Worm (Caenorhabditis elegans): Measurements from ENCODE around the gene col-72.
"Not testable (repeated sequence)": the region's sequence is repeated elsewhere in the genome, so short reads cannot be mapped to it uniquely, and the experiment has no call there.

The col-72 gene

ce11 chrII:3490797-3491196, 33.2 kb downstream of the col-72 start, which contains the start of gene fbxb-112:
Gene fbxb-112, plus strand, starts transcription at chrII:3491097.
- TF ChIP-seq nhr-237 (tag; optimal IDR thresholded peaks at IDR 0.05); unc-39 (tag; optimal IDR thresholded peaks at IDR 0.05); Y48G9A.11 (GFP tag; IDR thresholded peaks at IDR 0.05): not testable (repeated sequence)

- TF ChIP-seq fkh-10 (GFP tag; optimal IDR thresholded peaks at IDR 0.05), result peak; percentile 28
- TF ChIP-seq nhr-111 (GFP tag; optimal IDR thresholded peaks at IDR 0.05), result no peak
- peak; percentile 97 for TF ChIP-seq lin-38 (GFP tag; IDR thresholded peaks at IDR 0.05)
- peak; percentile 64 for TF ChIP-seq madf-9 (GFP tag; conservative IDR thresholded peaks at IDR 0.05)
- TF ChIP-seq ceh-44 (GFP tag; IDR thresholded peaks at IDR 0.05), result no peak
- no peak for TF ChIP-seq Y48G9A.11 (GFP tag; IDR thresholded peaks at IDR 0.05)
- peak; percentile 54; the same call in 1 of the 2 replicates for TF ChIP-seq dmd-9 (GFP tag; IDR thresholded peaks at IDR 0.05)
- TF ChIP-seq unc-130 (GFP tag; optimal IDR thresholded peaks at IDR 0.05), result peak; percentile 89
- TF ChIP-seq daf-12 (tag; optimal IDR thresholded peaks at IDR 0.05), result no peak
- TF ChIP-seq dpl-1 (GFP tag; optimal IDR thresholded peaks at IDR 0.05), result peak; percentile 62
- peak; percentile 43 for TF ChIP-seq rbr-2 (tag; optimal IDR thresholded peaks at IDR 0.05)
- no peak for TF ChIP-seq ztf-11 (tag; optimal IDR thresholded peaks at IDR 0.05)
- peak; percentile 95 for TF ChIP-seq aha-1 (tag)
- no peak for TF ChIP-seq lin-29 (GFP tag; IDR thresholded peaks at IDR 0.05)
- TF ChIP-seq php-3 (GFP tag; IDR thresholded peaks at IDR 0.05), result 0 out of 2 replicates have a peak, but pooled peaks have one; percentile 43
- TF ChIP-seq hif-1 (tag; optimal IDR thresholded peaks at IDR 0.05), result peak in 1 of 2 experiments; percentile 81
- no peak for TF ChIP-seq nhr-102 (tag; optimal IDR thresholded peaks at IDR 0.05)
- TF ChIP-seq dmd-6 (GFP tag; IDR thresholded peaks at IDR 0.05), result peak; percentile 31
- TF ChIP-seq nhr-11 (tag; optimal IDR thresholded peaks at IDR 0.05), result peak; percentile 11
- peak; percentile 74 for TF ChIP-seq ces-1 (GFP tag; optimal IDR thresholded peaks at IDR 0.05)
- peak; percentile 97 for TF ChIP-seq mes-2 (tag; optimal IDR thresholded peaks at IDR 0.05; ENCODE audit: poor library complexity, severe bottlenecking)
- no peak for TF ChIP-seq unc-39 (tag; optimal IDR thresholded peaks at IDR 0.05)
- peak; percentile 71 for TF ChIP-seq nhr-28 (tag; optimal IDR thresholded peaks at IDR 0.05)
- peak; percentile 74; the same call in 1 of the 2 replicates for TF ChIP-seq ZK337.2 (GFP tag; IDR thresholded peaks at IDR 0.05)
Measured at ce11 chrII:3482231-3482630, 41.8 kb downstream of the col-72 start, which contains the start of gene smu-2. Gene smu-2, plus strand, starts transcription at chrII:3482408.

ce11 chrII:3481584-3481983, 42.4 kb downstream of the col-72 start, which contains the start of gene Y49F6B.8:
Gene Y49F6B.8, minus strand, starts transcription at chrII:3481684.
- no peak for TF ChIP-seq snpc-4 (tag; optimal IDR thresholded peaks at IDR 0.05)
- TF ChIP-seq nhr-42 (GFP tag; IDR thresholded peaks at IDR 0.05), result no peak
- TF ChIP-seq nhr-76 (tag; optimal IDR thresholded peaks at IDR 0.05), result no peak
- no peak for TF ChIP-seq nhr-77 (tag; optimal IDR thresholded peaks at IDR 0.05)
- TF ChIP-seq daf-19 (GFP tag; conservative IDR thresholded peaks at IDR 0.05), result no peak
- TF ChIP-seq Y75B8A.6 (GFP tag; IDR thresholded peaks at IDR 0.05), result no peak
- TF ChIP-seq pqm-1 (tag; optimal IDR thresholded peaks at IDR 0.05), result no peak
- TF ChIP-seq D1046.2 (GFP tag; IDR thresholded peaks at IDR 0.05), result no peak
- TF ChIP-seq nhr-11 (tag; optimal IDR thresholded peaks at IDR 0.05), result no peak
- TF ChIP-seq ceh-32 (tag; optimal IDR thresholded peaks at IDR 0.05; ENCODE audit: poor library complexity), result no peak

- TF ChIP-seq mes-2 (tag; optimal IDR thresholded peaks at IDR 0.05; ENCODE audit: poor library complexity, severe bottlenecking), result no peak
- no peak for TF ChIP-seq F10B5.3 (tag; optimal IDR thresholded peaks at IDR 0.05)
- no peak for TF ChIP-seq mxl-2 (GFP tag; conservative IDR thresholded peaks at IDR 0.05)
- peak in 1 of 2 experiments; percentile 9 for TF ChIP-seq unc-62 (GFP tag; optimal IDR thresholded peaks at IDR 0.05 in 1 of 2)
- no peak for TF ChIP-seq unc-62 (tag; optimal IDR thresholded peaks at IDR 0.05)
- no peak for TF ChIP-seq nhr-77 (tag; optimal IDR thresholded peaks at IDR 0.05)
- TF ChIP-seq mdt-29 (GFP tag; IDR thresholded peaks at IDR 0.05), result no peak
- no peak for TF ChIP-seq T26A8.4 (GFP tag; IDR thresholded peaks at IDR 0.05)
Measured at ce11 chrII:3477171-3477570, 46.8 kb downstream of the col-72 start, which contains the start of gene fbxb-104. Gene fbxb-104, minus strand, starts transcription at chrII:3477271.

Data from whole organism, L4 larva.